Worm (Caenorhabditis elegans): ENCODE results near the gene F16G10.6.

ce11 chrII:2353012-2353411 is 24.6 kb downstream of the F16G10.6 start, which contains the start of gene F43C11.3:
- TF ChIP-seq flt-1 (GFP tag; IDR thresholded peaks at IDR 0.05): no peak
- no peak for TF ChIP-seq klf-2 (GFP tag; conservative IDR thresholded peaks at IDR 0.05)
- TF ChIP-seq tab-1 (GFP tag; IDR thresholded peaks at IDR 0.05): no peak
- TF ChIP-seq T22C8.4 (GFP tag; IDR thresholded peaks at IDR 0.05): no peak
- TF ChIP-seq ztf-29 (GFP tag; IDR thresholded peaks at IDR 0.05): no peak
